Fruit fly (Drosophila melanogaster) whole organism, pupa: Measurements from ENCODE around the gene CG3632.

Experiments used
- CG10348 ChIP-seq: fragments of 200-800 bp; sonication (Bioruptor generic); IDR thresholded peaks from 2 replicates; pipeline ENCODE4 v1.3.6; 2022; ENCODE audit warnings: missing biosample characterization, missing genetic modification characterization
- CG12605 ChIP-seq: fragments of 200-800 bp; sonication (Bioruptor generic); IDR thresholded peaks from 2 replicates; pipeline ENCODE4 v1.3.6; 2022; ENCODE audit warnings: missing biosample characterization, missing genetic modification characterization
- CG13204 ChIP-seq: fragments of 200-800 bp; sonication (Bioruptor generic); optimal IDR thresholded peaks from 2 replicates; lab custom pipeline; 2018; ENCODE audit warnings: missing biosample characterization, mild to moderate bottlenecking, missing genetic modification characterization, moderate library complexity
- CG14655 ChIP-seq: fragments of 200-800 bp; sonication (Bioruptor generic); optimal IDR thresholded peaks from 3 replicates; lab custom pipeline; 2017; ENCODE audit warnings: mild to moderate bottlenecking, missing biosample characterization, missing genetic modification reagents, missing genetic modification characterization
- CG15710 ChIP-seq: fragments of 200-800 bp; sonication (Bioruptor generic); optimal IDR thresholded peaks from 2 replicates; lab custom pipeline; 2018; ENCODE audit warnings: missing biosample characterization, mild to moderate bottlenecking, missing genetic modification characterization, moderate library complexity
- CG17806 ChIP-seq: fragments of 200-800 bp; sonication (Bioruptor generic); optimal IDR thresholded peaks from 2 replicates; lab custom pipeline; 2018; ENCODE audit warnings: missing biosample characterization, mild to moderate bottlenecking, missing genetic modification characterization, moderate library complexity
- CG32121 ChIP-seq: fragments of 200-800 bp; sonication (Bioruptor generic); IDR thresholded peaks from 2 replicates; pipeline ENCODE4 v1.3.6; 2022; ENCODE audit warnings: missing biosample characterization, missing genetic modification characterization
- CG34367 ChIP-seq: fragments of 200-800 bp; sonication (Bioruptor generic); optimal IDR thresholded peaks from 2 replicates; lab custom pipeline; 2018; ENCODE audit warnings: missing biosample characterization, mild to moderate bottlenecking, missing genetic modification characterization
- CG4496 ChIP-seq: fragments of 200-800 bp; sonication (Bioruptor generic); IDR thresholded peaks from 3 replicates; pipeline ENCODE4 v1.3.6; 2022; ENCODE audit warnings: missing biosample characterization, missing genetic modification characterization
- CG8159 ChIP-seq: fragments of 200-800 bp; sonication (Bioruptor generic); optimal IDR thresholded peaks from 3 replicates; lab custom pipeline; 2018; ENCODE audit warnings: missing biosample characterization, mild to moderate bottlenecking, missing genetic modification characterization, moderate library complexity
- CG8301 ChIP-seq: fragments of 200-800 bp; sonication (Bioruptor generic); optimal IDR thresholded peaks from 2 replicates; lab custom pipeline; 2018; ENCODE audit warnings: missing biosample characterization, mild to moderate bottlenecking, missing genetic modification characterization
- CG9948 ChIP-seq: fragments of 200-800 bp; sonication (Bioruptor generic); optimal IDR thresholded peaks from 2 replicates; lab custom pipeline; 2018; ENCODE audit warnings: missing biosample characterization, mild to moderate bottlenecking, missing genetic modification characterization, moderate library complexity
- D1 ChIP-seq: fragments of 200-800 bp; sonication (Bioruptor generic); optimal IDR thresholded peaks from 2 replicates; lab custom pipeline; 2018; ENCODE audit warnings: missing biosample characterization, mild to moderate bottlenecking, missing genetic modification characterization, moderate library complexity
- EcR ChIP-seq: fragments of 200-800 bp; sonication (Bioruptor generic); optimal IDR thresholded peaks from 3 replicates; lab custom pipeline; 2019; ENCODE audit warnings: missing biosample characterization, missing genetic modification characterization, mild to moderate bottlenecking, moderate library complexity, missing genetic modification reagents
- Ets98B ChIP-seq: fragments of 200-800 bp; sonication (Bioruptor generic); IDR thresholded peaks from 2 replicates; pipeline ENCODE4 v1.3.6; 2022; ENCODE audit warnings: missing biosample characterization, missing genetic modification characterization
- Pif1A ChIP-seq: fragments of 200-800 bp; sonication (Bioruptor generic); optimal IDR thresholded peaks from 3 replicates; lab custom pipeline; 2016; ENCODE audit warnings: missing biosample characterization, missing genetic modification characterization
- Pif1B ChIP-seq: fragments of 200-800 bp; sonication (Bioruptor generic); optimal IDR thresholded peaks from 3 replicates; lab custom pipeline; 2016; ENCODE audit warnings: missing biosample characterization, missing genetic modification characterization
- Snoo ChIP-seq: fragments of 200-800 bp; sonication (Bioruptor generic); optimal IDR thresholded peaks from 3 replicates; lab custom pipeline; 2017; ENCODE audit warnings: missing biosample characterization, mild to moderate bottlenecking, missing genetic modification characterization, inconsistent platforms
- fd96Ca ChIP-seq: fragments of 200-800 bp; sonication (Bioruptor generic); IDR thresholded peaks from 3 replicates; pipeline ENCODE4 v1.3.6; 2022; ENCODE audit warnings: missing biosample characterization, missing genetic modification characterization
- gl ChIP-seq: fragments of 200-800 bp; sonication (Bioruptor generic); optimal IDR thresholded peaks from 2 replicates; lab custom pipeline; 2018; ENCODE audit warnings: missing biosample characterization, mild to moderate bottlenecking, missing genetic modification characterization
- rn ChIP-seq: fragments of 200-800 bp; sonication (Bioruptor generic); IDR thresholded peaks from 2 replicates; pipeline ENCODE4 v1.3.6; 2022; ENCODE audit warnings: missing biosample characterization, missing genetic modification characterization

The CG3632 gene

DNA sequence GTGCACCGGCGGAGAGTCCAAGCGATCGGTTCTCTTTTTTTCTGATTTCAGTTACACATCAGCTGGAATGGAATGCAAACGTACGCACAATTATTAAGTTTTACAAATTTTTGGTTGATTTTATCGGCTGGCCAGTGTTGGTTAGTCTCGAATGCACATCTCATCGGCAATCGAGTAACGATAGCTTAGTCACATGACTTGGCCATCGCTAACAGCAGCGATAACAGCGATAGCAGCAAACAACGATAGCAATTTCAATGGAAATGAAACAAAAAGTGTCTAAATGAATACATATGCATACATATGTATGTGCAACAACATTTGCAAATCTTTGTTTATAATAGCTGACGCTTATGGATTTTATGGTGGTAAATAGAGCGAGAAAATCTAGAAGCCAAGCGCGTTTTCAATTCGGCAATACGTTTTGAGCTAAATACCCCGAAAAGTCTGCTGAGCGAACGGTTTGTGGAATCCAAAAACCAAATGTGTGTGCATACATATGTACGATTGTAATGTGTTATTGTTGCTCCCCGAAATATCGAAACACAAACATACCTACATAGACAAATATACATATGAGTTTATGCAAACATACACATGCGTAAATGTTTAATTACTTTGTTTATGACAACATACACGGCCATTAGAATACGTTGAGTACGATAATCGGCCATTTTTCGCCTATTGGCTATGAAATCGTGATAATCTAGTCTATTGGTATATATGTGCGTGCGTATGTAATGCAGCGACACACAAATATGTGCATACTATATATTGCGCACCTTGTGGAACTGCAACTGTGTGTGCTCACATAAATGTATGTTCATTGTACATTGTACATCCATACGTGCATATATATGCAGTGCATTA, at the start of gene CG3632:
Gene CG3632 (plus strand): TSS at position 249 of the 870 bp plus-strand sequence.
- 0 out of 2 replicates have a peak, but pooled peaks have one; percentile 27 for TF ChIP-seq CG32121 (GFP tag; lab: Robert Waterston, UW)
- TF ChIP-seq Pif1B (GFP tag; lab: Kevin White, UChicago) = peak; percentile 23
- TF ChIP-seq CG13204 (GFP tag; lab: Kevin White, UChicago) = no peak
- TF ChIP-seq EcR (GFP tag; lab: Kevin White, UChicago) = no peak
- peak; percentile 66; the same call in 2 of the 3 replicates for TF ChIP-seq CG4496 (GFP tag; lab: Robert Waterston, UW)

DNA sequence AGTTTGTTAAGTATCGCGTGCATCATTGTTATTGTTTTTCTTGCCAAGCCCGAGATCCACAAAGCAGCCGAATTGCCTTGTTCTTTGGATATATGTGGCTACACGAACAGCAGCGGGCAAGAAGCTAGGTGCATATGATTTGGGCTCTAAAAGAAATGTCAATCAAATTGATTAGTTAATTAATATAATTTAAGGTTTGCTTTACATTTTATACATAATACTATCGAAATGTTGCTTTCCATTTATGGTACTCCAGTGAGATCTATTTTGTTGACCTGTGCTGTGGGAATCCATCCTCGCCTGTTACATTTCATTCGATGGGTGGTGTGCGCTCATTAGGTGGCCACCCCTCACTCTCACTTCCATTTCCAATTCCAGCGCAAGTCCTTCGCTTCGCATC, 33.1 kb upstream of the CG3632 start:
- peak; percentile 63 for TF ChIP-seq Pif1A (GFP tag; lab: Kevin White, UChicago)
- TF ChIP-seq CG8159 (tag; lab: Kevin White, UChicago) = peak; percentile 71
- peak; percentile 54 for TF ChIP-seq CG8301 (tag; lab: Kevin White, UChicago)
- TF ChIP-seq gl (tag; lab: Kevin White, UChicago) = no peak
- TF ChIP-seq Ets98B = 0 out of 2 replicates have a peak, but pooled peaks have one; percentile 46
- peak; percentile 49 for TF ChIP-seq Snoo
- no peak for TF ChIP-seq EcR (GFP tag; lab: Kevin White, UChicago)
- peak; percentile 68 for TF ChIP-seq CG15710 (tag; lab: Kevin White, UChicago)
- no peak for TF ChIP-seq CG13204 (GFP tag; lab: Kevin White, UChicago)
- TF ChIP-seq CG17806 (tag; lab: Kevin White, UChicago) = peak; percentile 69
- peak; percentile 60; the same call in 2 of the 3 replicates for TF ChIP-seq fd96Ca (GFP tag; lab: Robert Waterston, UW)
- TF ChIP-seq D1 (tag; lab: Kevin White, UChicago) = no peak
- TF ChIP-seq rn (GFP tag; lab: Robert Waterston, UW) = no peak
- peak; percentile 68 for TF ChIP-seq CG9948
- peak; percentile 69 for TF ChIP-seq CG34367 (tag; lab: Kevin White, UChicago)
- peak; percentile 52; the same call in 1 of the 3 replicates for TF ChIP-seq CG4496 (GFP tag; lab: Robert Waterston, UW)
- peak; percentile 59 for TF ChIP-seq CG14655 (GFP tag; lab: Kevin White, UChicago)
- TF ChIP-seq Pif1B (GFP tag; lab: Kevin White, UChicago) = peak; percentile 51
- no peak for TF ChIP-seq CG10348
- peak; percentile 33; the same call in 1 of the 2 replicates for TF ChIP-seq CG32121 (GFP tag; lab: Robert Waterston, UW)
- TF ChIP-seq CG12605 (GFP tag; lab: Robert Waterston, UW) = peak; percentile 38; the same call in 1 of the 2 replicates

DNA sequence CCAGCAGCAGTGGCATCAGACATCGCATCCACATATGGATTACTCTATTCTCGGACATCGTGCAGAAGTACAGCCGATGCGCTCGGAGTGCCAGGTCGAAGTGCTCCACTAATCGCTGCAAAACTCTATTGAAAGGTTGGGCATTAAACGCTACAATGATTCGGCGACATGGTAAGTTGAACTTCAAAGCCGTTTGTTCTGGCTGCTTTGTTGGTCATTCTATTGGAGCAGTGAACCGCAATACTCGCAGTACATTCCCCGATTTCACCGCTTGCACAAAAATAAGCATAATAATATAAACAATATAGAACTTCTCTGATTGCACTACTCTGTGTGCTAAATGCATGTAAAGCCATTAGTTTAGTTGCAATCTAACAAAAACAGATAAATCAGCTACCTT, 30.0 kb upstream of the CG3632 start, which contains the start of gene CG12507:
Gene CG12507 (minus strand): TSS at position 101 of the 400 bp plus-strand sequence.
- no peak for TF ChIP-seq D1 (tag; lab: Kevin White, UChicago)
- no peak for TF ChIP-seq CG15710 (tag; lab: Kevin White, UChicago)
- no peak for TF ChIP-seq Pif1A (GFP tag; lab: Kevin White, UChicago)
- no peak for TF ChIP-seq CG32121 (GFP tag; lab: Robert Waterston, UW)
- TF ChIP-seq CG8301 (tag; lab: Kevin White, UChicago) = no peak
- no peak for TF ChIP-seq fd96Ca (GFP tag; lab: Robert Waterston, UW)
- TF ChIP-seq CG12605 (GFP tag; lab: Robert Waterston, UW) = no peak
- no peak for TF ChIP-seq CG14655 (GFP tag; lab: Kevin White, UChicago)
- TF ChIP-seq CG34367 (tag; lab: Kevin White, UChicago) = no peak
- no peak for TF ChIP-seq gl (tag; lab: Kevin White, UChicago)
- TF ChIP-seq rn (GFP tag; lab: Robert Waterston, UW) = no peak
- TF ChIP-seq Ets98B = no peak
- TF ChIP-seq CG4496 (GFP tag; lab: Robert Waterston, UW) = no peak
- TF ChIP-seq, all 21 proteins: peak for 0

DNA sequence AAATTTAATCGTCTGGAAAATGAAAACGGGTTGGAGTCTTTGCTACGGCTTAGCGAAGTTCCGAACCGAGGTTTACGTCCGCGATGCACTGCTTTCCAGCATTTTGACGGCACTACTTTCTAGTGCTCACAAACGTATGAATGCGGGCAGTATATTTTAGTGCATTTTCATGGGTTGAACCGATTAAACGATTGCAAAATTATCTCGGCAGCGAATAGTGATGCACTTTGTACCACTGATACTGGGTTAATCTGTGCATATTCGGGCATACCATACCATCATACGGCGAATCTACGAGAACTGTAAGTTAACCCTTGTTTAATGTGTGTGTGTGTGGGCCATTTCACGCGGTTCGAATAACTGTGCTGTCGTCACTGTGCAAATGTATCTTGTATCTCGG, 25.7 kb upstream of the CG3632 start, which contains the start of gene Mfe2:
Gene Mfe2 (plus strand): TSS at position 157 of the 400 bp plus-strand sequence.
- TF ChIP-seq CG15710 (tag; lab: Kevin White, UChicago) (peak; percentile 22), CG13204 (GFP tag; lab: Kevin White, UChicago) (peak; percentile 37), CG8301 (tag; lab: Kevin White, UChicago) (peak; percentile 35), Snoo (no peak), CG8159 (tag; lab: Kevin White, UChicago) (peak; percentile 28), CG12605 (GFP tag; lab: Robert Waterston, UW) (peak; percentile 39; the same call in 1 of the 2 replicates), CG32121 (GFP tag; lab: Robert Waterston, UW) (peak; percentile 52), rn (GFP tag; lab: Robert Waterston, UW) (0 out of 2 replicates have a peak, but pooled peaks have one; percentile 12), fd96Ca (GFP tag; lab: Robert Waterston, UW) (no peak), CG4496 (GFP tag; lab: Robert Waterston, UW) (peak; percentile 60; the same call in 1 of the 3 replicates), Pif1B (GFP tag; lab: Kevin White, UChicago) (no peak), EcR (GFP tag; lab: Kevin White, UChicago) (peak; percentile 65), CG14655 (GFP tag; lab: Kevin White, UChicago) (peak; percentile 55), Pif1A (GFP tag; lab: Kevin White, UChicago) (peak; percentile 15), CG9948 (no peak), Ets98B (peak; percentile 65; the same call in 1 of the 2 replicates), D1 (tag; lab: Kevin White, UChicago) (no peak), CG10348 (no peak), CG17806 (tag; lab: Kevin White, UChicago) (peak; percentile 14), gl (tag; lab: Kevin White, UChicago) (peak; percentile 83), CG34367 (tag; lab: Kevin White, UChicago) (peak; percentile 31)
